Worm (Caenorhabditis elegans) whole organism, L1 larva: ENCODE measurements around the gene C04C3.4.

ENCODE experiments used
- aly-2 ChIP-seq: fragments of 150-350 bp; optimal IDR thresholded peaks from 2 replicates; lab custom pipeline; 2014; ENCODE audit warnings: missing biosample characterization, missing genetic modification characterization
- ceh-82 ChIP-seq, 3 experiments: fragments of 150-350 bp in 1 of 3; sonication (generic microtip) in 2 of 3; optimal IDR thresholded peaks; 2 replicates each; lab custom pipeline; 2014 to 2017; ENCODE audit warnings: missing biosample characterization in 3 of 3, missing genetic modification characterization in 3 of 3
- ceh-88 ChIP-seq: fragments of 200-800 bp; sonication (Bioruptor generic); IDR thresholded peaks from 2 replicates; pipeline ENCODE4 v1.3.6; 2022; ENCODE audit warnings: missing genetic modification characterization, missing compliant biosample characterization
- lin-13 ChIP-seq: fragments of 150-350 bp; optimal IDR thresholded peaks from 2 replicates; lab custom pipeline; 2014; ENCODE audit warnings: missing biosample characterization, missing genetic modification reagents, missing genetic modification characterization
- lsy-2 ChIP-seq, 2 experiments: fragments of 150-350 bp; optimal IDR thresholded peaks; 2 replicates each; lab custom pipeline; 2014; ENCODE audit warnings: missing biosample characterization in 2 of 2, missing genetic modification characterization in 2 of 2
- nhr-76 ChIP-seq: sonication (generic microtip); optimal IDR thresholded peaks from 2 replicates; lab custom pipeline; 2017; ENCODE audit warnings: missing biosample characterization, missing genetic modification characterization
- snpc-4 ChIP-seq: fragments of 150-350 bp; optimal IDR thresholded peaks from 2 replicates; lab custom pipeline; 2014; ENCODE audit warnings: missing biosample characterization, missing genetic modification characterization
- zag-1 ChIP-seq: fragments of 150-350 bp; optimal IDR thresholded peaks from 2 replicates; lab custom pipeline; 2014; ENCODE audit warnings: missing biosample characterization, missing genetic modification characterization
- ztf-11 ChIP-seq, 2 experiments: sonication (generic microtip); optimal IDR thresholded peaks; 2 replicates each; lab custom pipeline; 2016 to 2017; ENCODE audit warnings: missing genetic modification characterization in 2 of 2, missing biosample characterization in 1 of 2, missing compliant biosample characterization in 1 of 2
- ztf-4 ChIP-seq: fragments of 150-350 bp; optimal IDR thresholded peaks from 2 replicates; lab custom pipeline; 2014; ENCODE audit warnings: missing biosample characterization, missing genetic modification characterization

ce11 chrIV:3428434-3428950 lies 34.3 kb downstream of the C04C3.4 start, which contains the start of the genes C04C3.9 and srz-60:
- TF ChIP-seq ceh-88 (GFP tag; lab: Robert Waterston, UW), result no peak
- no peak for TF ChIP-seq ztf-11 (tag; optimal IDR thresholded peaks at IDR 0.05; lab: Kevin White, UChicago)
- TF ChIP-seq aly-2 (tag; lab: Kevin White, UChicago), result no peak
- no peak for TF ChIP-seq nhr-76
- TF ChIP-seq ztf-4 (tag; lab: Kevin White, UChicago), result no peak
- no peak for TF ChIP-seq lsy-2 (tag; optimal IDR thresholded peaks at IDR 0.05; lab: Kevin White, UChicago)
- TF ChIP-seq lin-13, result no peak
- no peak for TF ChIP-seq zag-1 (tag; lab: Kevin White, UChicago)
- TF ChIP-seq ceh-82 (tag; optimal IDR thresholded peaks at IDR 0.05; lab: Kevin White, UChicago), result no peak
- TF ChIP-seq snpc-4 (tag; lab: Kevin White, UChicago), result no peak
